ENCODE assay signal across 4 fruit fly cellular contexts in genomic region chr3L:17486794-17487726, dm6.
TF ChIP-seq lines count a peak whose summit lies in the region.

Oatp74D (plus strand) TSS chr3L:17487118.

TF ChIP-seq in whole organism, embryonic, 481 proteins besides CTCF, POLR2A, EP300 and RAD21 (continued from another document and continues in another):
- peak; percentile 65 for TF ChIP-seq CG15696 (tag; optimal IDR thresholded peaks at IDR 0.05; lab: Kevin White, UChicago)
- peak; percentile 50 for TF ChIP-seq Lhr (GFP tag; optimal IDR thresholded peaks at IDR 0.05; lab: Kevin White, UChicago)
- no peak for TF ChIP-seq CG14965 (GFP tag; optimal IDR thresholded peaks at IDR 0.05; lab: Kevin White, UChicago; ENCODE audit: borderline replicate concordance)
- no peak for TF ChIP-seq D (optimal IDR thresholded peaks at IDR 0.05; lab: Kevin White, UChicago)
- TF ChIP-seq D (GFP tag; optimal IDR thresholded peaks at IDR 0.05; lab: Kevin White, UChicago): peak; percentile 63
- no peak for TF ChIP-seq CG12744 (GFP tag; optimal IDR thresholded peaks at IDR 0.05; lab: Kevin White, UChicago)
- TF ChIP-seq CG9215 (GFP tag; IDR thresholded peaks at IDR 0.05; lab: Robert Waterston, UW): no peak
- TF ChIP-seq CG8290 (GFP tag; optimal IDR thresholded peaks at IDR 0.05; lab: Kevin White, UChicago): no peak
- TF ChIP-seq CG8290 (tag; optimal IDR thresholded peaks at IDR 0.05; lab: Kevin White, UChicago): peak; percentile 20 to 72
- TF ChIP-seq caup (GFP tag; optimal IDR thresholded peaks at IDR 0.05; lab: Kevin White, UChicago; ENCODE audit: severe bottlenecking): peak; percentile 63
- peak; percentile 94 for TF ChIP-seq abd-A (tag; optimal IDR thresholded peaks at IDR 0.05; lab: Kevin White, UChicago)
- TF ChIP-seq chn (GFP tag; optimal IDR thresholded peaks at IDR 0.05; lab: Kevin White, UChicago): peak; percentile 3
- no peak for TF ChIP-seq Hmx (GFP tag; optimal IDR thresholded peaks at IDR 0.05; lab: Kevin White, UChicago)
- TF ChIP-seq YL-1 (GFP tag; optimal IDR thresholded peaks at IDR 0.05; lab: Kevin White, UChicago): peak; percentile 0
- TF ChIP-seq MESR4 (GFP tag; optimal IDR thresholded peaks at IDR 0.05; lab: Kevin White, UChicago): peak; percentile 0
- peak; percentile 26 for TF ChIP-seq grau (tag; optimal IDR thresholded peaks at IDR 0.05; lab: Kevin White, UChicago)
- 0 out of 2 replicates have a peak, but pooled peaks have one; percentile 19 for TF ChIP-seq bowl (GFP tag; IDR thresholded peaks at IDR 0.05; lab: Robert Waterston, UW)
- no peak for TF ChIP-seq CG3995 (GFP tag; optimal IDR thresholded peaks at IDR 0.05; lab: Kevin White, UChicago)
- no peak for TF ChIP-seq psq (GFP tag; optimal IDR thresholded peaks at IDR 0.05; lab: Kevin White, UChicago)
- TF ChIP-seq p53 (GFP tag; optimal IDR thresholded peaks at IDR 0.05; lab: Kevin White, UChicago): no peak
- no peak for TF ChIP-seq Dll (GFP tag; IDR thresholded peaks at IDR 0.05; lab: Robert Waterston, UW; ENCODE audit: partially characterized antibody)
- no peak for TF ChIP-seq tio (GFP tag; optimal IDR thresholded peaks at IDR 0.05; lab: Kevin White, UChicago)
- TF ChIP-seq CG32767 (GFP tag; IDR thresholded peaks at IDR 0.05; lab: Robert Waterston, UW): peak; percentile 77
- TF ChIP-seq D19A (tag; optimal IDR thresholded peaks at IDR 0.05; lab: Kevin White, UChicago): peak; percentile 4
- TF ChIP-seq Scr (GFP tag; IDR thresholded peaks at IDR 0.05; lab: Robert Waterston, UW; ENCODE audit: partially characterized antibody): 0 out of 2 replicates have a peak, but pooled peaks have one; percentile 28
- TF ChIP-seq ash1 (GFP tag; optimal IDR thresholded peaks at IDR 0.05; lab: Kevin White, UChicago): no peak
- peak; percentile 49 for TF ChIP-seq grn (GFP tag; optimal IDR thresholded peaks at IDR 0.05; lab: Kevin White, UChicago)
- TF ChIP-seq tna (GFP tag; IDR thresholded peaks at IDR 0.05; lab: Robert Waterston, UW; ENCODE audit: partially characterized antibody): peak; percentile 37; the same call in 1 of the 2 replicates
- peak; percentile 64 for TF ChIP-seq B-H2 (GFP tag; optimal IDR thresholded peaks at IDR 0.05; lab: Kevin White, UChicago)
- peak; percentile 83 for TF ChIP-seq nau (GFP tag; optimal IDR thresholded peaks at IDR 0.05; lab: Kevin White, UChicago)
- TF ChIP-seq CG10321 (GFP tag; IDR thresholded peaks at IDR 0.05; lab: Robert Waterston, UW): no peak

TF ChIP-seq in whole organism, prepupa, 60 proteins besides CTCF, POLR2A, EP300 and RAD21 (continued from another document and continues in another):
- TF ChIP-seq Smox (GFP tag; optimal IDR thresholded peaks at IDR 0.05; lab: Kevin White, UChicago) (peak; percentile 73), net (GFP tag; optimal IDR thresholded peaks at IDR 0.05; lab: Kevin White, UChicago) (peak; percentile 74), CG31627 (GFP tag; optimal IDR thresholded peaks at IDR 0.05; lab: Kevin White, UChicago) (peak; percentile 72), CG34406 (GFP tag; optimal IDR thresholded peaks at IDR 0.05; lab: Kevin White, UChicago) (peak; percentile 56), CG11762 (GFP tag; optimal IDR thresholded peaks at IDR 0.05; lab: Kevin White, UChicago; ENCODE audit: insufficient read depth) (no peak), CG15336 (GFP tag; IDR thresholded peaks at IDR 0.05; lab: Robert Waterston, UW) (peak; percentile 67), CG1621 (tag; optimal IDR thresholded peaks at IDR 0.05; lab: Kevin White, UChicago) (peak; percentile 19), Hr4 (GFP tag; optimal IDR thresholded peaks at IDR 0.05; lab: Kevin White, UChicago) (peak; percentile 82), Sox102F (GFP tag; optimal IDR thresholded peaks at IDR 0.05; lab: Kevin White, UChicago) (peak; percentile 71), Gug (GFP tag; IDR thresholded peaks at IDR 0.05; lab: Robert Waterston, UW) (no peak), Sox14 (GFP tag; optimal IDR thresholded peaks at IDR 0.05; lab: Kevin White, UChicago) (peak; percentile 46), topi (GFP tag; optimal IDR thresholded peaks at IDR 0.05; lab: Kevin White, UChicago) (peak; percentile 78), CG10631 (GFP tag; optimal IDR thresholded peaks at IDR 0.05; lab: Kevin White, UChicago) (peak; percentile 45), CG3032 (tag; optimal IDR thresholded peaks at IDR 0.05; lab: Kevin White, UChicago) (no peak), Blimp-1 (GFP tag; optimal IDR thresholded peaks at IDR 0.05; lab: Kevin White, UChicago) (peak; percentile 62), lz (GFP tag; optimal IDR thresholded peaks at IDR 0.05; lab: Kevin White, UChicago) (peak; percentile 72), CG16779 (tag; optimal IDR thresholded peaks at IDR 0.05; lab: Kevin White, UChicago) (peak; percentile 40), CG11294 (GFP tag; IDR thresholded peaks at IDR 0.05; lab: Robert Waterston, UW) (0 out of 2 replicates have a peak, but pooled peaks have one; percentile 26), CG4318 (GFP tag; optimal IDR thresholded peaks at IDR 0.05; lab: Kevin White, UChicago) (no peak), dac (GFP tag; optimal IDR thresholded peaks at IDR 0.05; lab: Kevin White, UChicago) (no peak), salr (GFP tag; optimal IDR thresholded peaks at IDR 0.05; lab: Kevin White, UChicago) (peak in 1 of 2 experiments; percentile 47), esn (GFP tag; optimal IDR thresholded peaks at IDR 0.05; lab: Kevin White, UChicago) (peak; percentile 77), CG32006 (GFP tag; optimal IDR thresholded peaks at IDR 0.05; lab: Kevin White, UChicago) (peak; percentile 39), CG10669 (GFP tag; optimal IDR thresholded peaks at IDR 0.05; lab: Kevin White, UChicago) (peak; percentile 30), Ets21C (GFP tag; optimal IDR thresholded peaks at IDR 0.05; lab: Kevin White, UChicago) (peak; percentile 58), CG9139 (GFP tag; optimal IDR thresholded peaks at IDR 0.05; lab: Kevin White, UChicago) (peak; percentile 17), CG6792 (GFP tag; optimal IDR thresholded peaks at IDR 0.05; lab: Kevin White, UChicago) (peak; percentile 46), fkh (GFP tag; optimal IDR thresholded peaks at IDR 0.05; lab: Kevin White, UChicago) (peak; percentile 99), Eip75B (GFP tag; optimal IDR thresholded peaks at IDR 0.05; lab: Kevin White, UChicago) (peak; percentile 45), CG11902 (GFP tag; optimal IDR thresholded peaks at IDR 0.05; lab: Kevin White, UChicago) (no peak), Hr38 (GFP tag; optimal IDR thresholded peaks at IDR 0.05; lab: Kevin White, UChicago) (no peak), fd85E (GFP tag; optimal IDR thresholded peaks at IDR 0.05; lab: Kevin White, UChicago) (no peak), Ets96B (tag; optimal IDR thresholded peaks at IDR 0.05; lab: Kevin White, UChicago) (peak; percentile 36), dsx (GFP tag; optimal IDR thresholded peaks at IDR 0.05; lab: Kevin White, UChicago; ENCODE audit: poor library complexity, severe bottlenecking) (peak; percentile 45)

TF ChIP-seq in whole organism, pupa, 21 proteins besides CTCF, POLR2A, EP300 and RAD21 (continued from another document):
- TF ChIP-seq CG15710 (tag; optimal IDR thresholded peaks at IDR 0.05; lab: Kevin White, UChicago): no peak
TF ChIP-seq in whole organism, pupa: peak in this region for 13.

TF ChIP-seq in whole organism, wandering third instar larva, 38 proteins besides CTCF, POLR2A, EP300 and RAD21 (continued from another document):
- peak; percentile 46 for TF ChIP-seq psq (GFP tag; optimal IDR thresholded peaks at IDR 0.05; lab: Kevin White, UChicago)
- peak; percentile 52 for TF ChIP-seq Rel (GFP tag; optimal IDR thresholded peaks at IDR 0.05; lab: Kevin White, UChicago)
- TF ChIP-seq Rel (tag; optimal IDR thresholded peaks at IDR 0.05; lab: Kevin White, UChicago): peak; percentile 73
- TF ChIP-seq HLH106 (tag; optimal IDR thresholded peaks at IDR 0.05; lab: Kevin White, UChicago): peak; percentile 18
- peak; percentile 73 for TF ChIP-seq Dif (GFP tag; optimal IDR thresholded peaks at IDR 0.05; lab: Kevin White, UChicago; ENCODE audit: partially characterized antibody)
- TF ChIP-seq OdsH (GFP tag; optimal IDR thresholded peaks at IDR 0.05; lab: Kevin White, UChicago): peak; percentile 60
- TF ChIP-seq Sp1 (GFP tag; optimal IDR thresholded peaks at IDR 0.05; lab: Kevin White, UChicago): peak; percentile 38
- TF ChIP-seq pan (optimal IDR thresholded peaks at IDR 0.05; lab: Kevin White, UChicago): no peak
- peak; percentile 59 to 74 for TF ChIP-seq dl (GFP tag; optimal IDR thresholded peaks at IDR 0.05; lab: Kevin White, UChicago; ENCODE audit: insufficient read depth in 1 of 2, partially characterized antibody in 2 of 2)
- no peak for TF ChIP-seq dsf (GFP tag; optimal IDR thresholded peaks at IDR 0.05; lab: Kevin White, UChicago; ENCODE audit: borderline replicate concordance)
- TF ChIP-seq sv (GFP tag; optimal IDR thresholded peaks at IDR 0.05; lab: Kevin White, UChicago): no peak
- peak; percentile 60 for TF ChIP-seq fru (GFP tag; optimal IDR thresholded peaks at IDR 0.05; lab: Kevin White, UChicago)
- peak; percentile 57 for TF ChIP-seq tai (GFP tag; optimal IDR thresholded peaks at IDR 0.05; lab: Kevin White, UChicago)
- TF ChIP-seq ey (GFP tag; optimal IDR thresholded peaks at IDR 0.05; lab: Kevin White, UChicago): peak; percentile 63
- TF ChIP-seq foxo (GFP tag; optimal IDR thresholded peaks at IDR 0.05; lab: Kevin White, UChicago): peak; percentile 3 to 72
- TF ChIP-seq br (GFP tag; optimal IDR thresholded peaks at IDR 0.05; lab: Kevin White, UChicago): peak; percentile 50
- TF ChIP-seq CG9705 (GFP tag; optimal IDR thresholded peaks at IDR 0.05; lab: Kevin White, UChicago): no peak
